Worm (Caenorhabditis elegans) whole organism, early embryonic: ENCODE data around the gene F52C6.3.
"Not testable (repeated sequence)": the region's sequence is repeated elsewhere in the genome, so short reads cannot be mapped to it uniquely, and the experiment has no call there.

Source experiments
- B0310.2 ChIP-seq: sonication (generic microtip); optimal IDR thresholded peaks from 2 replicates; lab custom pipeline; 2016; ENCODE audit warnings: mild to moderate bottlenecking, missing genetic modification characterization, missing compliant biosample characterization
- F13C5.2 ChIP-seq: sonication (generic microtip); optimal IDR thresholded peaks from 2 replicates; lab custom pipeline; 2017; ENCODE audit warnings: mild to moderate bottlenecking, missing genetic modification characterization, inconsistent platforms, missing compliant biosample characterization
- aly-1 ChIP-seq: sonication (generic microtip); optimal IDR thresholded peaks from 2 replicates; lab custom pipeline; 2016; ENCODE audit warnings: missing genetic modification characterization, missing compliant biosample characterization
- ceh-13 ChIP-seq: fragments of 200-800 bp; sonication (Bioruptor generic); optimal IDR thresholded peaks from 2 replicates; lab custom pipeline; 2018; ENCODE audit warnings: mild to moderate bottlenecking, missing genetic modification characterization, missing compliant biosample characterization
- ceh-36 ChIP-seq: sonication (generic microtip); optimal IDR thresholded peaks from 2 replicates; lab custom pipeline; 2016; ENCODE audit warnings: missing genetic modification characterization, inconsistent platforms, missing compliant biosample characterization
- ets-7 ChIP-seq: sonication (generic microtip); optimal IDR thresholded peaks from 2 replicates; lab custom pipeline; 2016; ENCODE audit warnings: missing genotype, missing genetic modification characterization, missing compliant biosample characterization
- flt-1 ChIP-seq: fragments of 200-800 bp; sonication (Bioruptor generic); IDR thresholded peaks from 2 replicates; pipeline ENCODE4 v1.3.6; 2022; ENCODE audit warnings: missing genetic modification characterization, missing compliant biosample characterization
- hmbx-1 ChIP-seq: sonication (generic microtip); optimal IDR thresholded peaks from 2 replicates; lab custom pipeline; 2016; ENCODE audit warnings: mild to moderate bottlenecking, missing genetic modification characterization, missing compliant biosample characterization
- hmg-4 ChIP-seq: fragments of 200-800 bp; sonication (Bioruptor generic); optimal IDR thresholded peaks from 2 replicates; lab custom pipeline; 2018; ENCODE audit warnings: mild to moderate bottlenecking, missing genetic modification characterization, missing compliant biosample characterization
- hnd-1 ChIP-seq: sonication (generic microtip); optimal IDR thresholded peaks from 2 replicates; lab custom pipeline; 2016; ENCODE audit warnings: missing genetic modification characterization, missing compliant biosample characterization
- pes-1 ChIP-seq: fragments of 200-800 bp; sonication (Bioruptor generic); IDR thresholded peaks from 2 replicates; pipeline ENCODE4 v1.3.6; 2022; ENCODE audit warnings: missing genetic modification reagents, missing genetic modification characterization, missing compliant biosample characterization
- scrt-1 ChIP-seq: fragments of 200-800 bp; sonication (Bioruptor generic); IDR thresholded peaks from 2 replicates; pipeline ENCODE4 v1.3.6; 2022; ENCODE audit warnings: missing genetic modification characterization, missing compliant biosample characterization
- sea-1 ChIP-seq: fragments of 200-800 bp; sonication (Bioruptor generic); conservative IDR thresholded peaks from 2 replicates; pipeline ENCODE4 v1.3.6; 2022; ENCODE audit warnings: missing genetic modification characterization, missing compliant biosample characterization

F52C6.3 gene

ce11 chrII:1946427-1946826 lies 21.9 kb downstream of the F52C6.3 start, which contains the start of gene math-48:
Gene math-48 (minus strand): TSS chrII:1946527.
- no peak for TF ChIP-seq hnd-1 (tag; lab: Kevin White, UChicago)
- no peak for TF ChIP-seq scrt-1 (GFP tag; lab: Robert Waterston, UW)
- no peak for TF ChIP-seq B0310.2 (tag; lab: Kevin White, UChicago)
- no peak for TF ChIP-seq ets-7
- no peak for TF ChIP-seq sea-1 (GFP tag; lab: Robert Waterston, UW)
- TF ChIP-seq ceh-36, result no peak
- no peak for TF ChIP-seq aly-1 (tag; lab: Kevin White, UChicago)
- no peak for TF ChIP-seq F13C5.2
- TF ChIP-seq flt-1 (GFP tag; lab: Robert Waterston, UW), result no peak
- no peak for TF ChIP-seq hmg-4 (GFP tag; lab: Kevin White, UChicago)
- no peak for TF ChIP-seq pes-1 (GFP tag; lab: Robert Waterston, UW)

- not testable (repeated sequence) for TF ChIP-seq sea-1 (GFP tag; lab: Robert Waterston, UW); hmbx-1; ceh-36
Measured at ce11 chrII:1948393-1948792, 23.8 kb downstream of the F52C6.3 start, which contains the start of gene ZK250.2. Gene ZK250.2 (plus strand): TSS chrII:1948693.

ce11 chrII:1949119-1949518 lies 24.6 kb downstream of the F52C6.3 start:
- no peak for TF ChIP-seq ceh-13 (GFP tag; lab: Kevin White, UChicago)

- not testable (repeated sequence) for TF ChIP-seq ceh-36; ceh-13 (GFP tag; lab: Kevin White, UChicago); sea-1 (GFP tag; lab: Robert Waterston, UW)
Measured at ce11 chrII:1955568-1955967, 31.0 kb downstream of the F52C6.3 start, which contains the start of gene math-49. Gene math-49 (minus strand): TSS chrII:1955668.
